Worm (Caenorhabditis elegans): ENCODE data around the gene F56B6.6.
A peak's percentile ranks its signal among the peaks of the same experiment; 100 is the strongest.

F56B6.6 gene

ce11 chrX:3534218-3534617, 1.4 kb upstream of the F56B6.6 start:
- TF ChIP-seq sem-4 (tag; optimal IDR thresholded peaks at IDR 0.05) (no peak), unc-55 (GFP tag; optimal IDR thresholded peaks at IDR 0.05) (no peak), nhr-23 (tag; optimal IDR thresholded peaks at IDR 0.05) (no peak), lin-13 (GFP tag; optimal IDR thresholded peaks at IDR 0.05) (no peak), crh-2 (tag; optimal IDR thresholded peaks at IDR 0.05) (peak; percentile 84), unc-62 (GFP tag; optimal IDR thresholded peaks at IDR 0.05) (no peak), egl-27 (tag; optimal IDR thresholded peaks at IDR 0.05) (no peak), blmp-1 (tag; optimal IDR thresholded peaks at IDR 0.05; ENCODE audit: insufficient read depth) (no peak), nhr-12 (tag; optimal IDR thresholded peaks at IDR 0.05) (no peak), mbf-1 (tag; optimal IDR thresholded peaks at IDR 0.05) (no peak), ztf-4 (tag; optimal IDR thresholded peaks at IDR 0.05) (no peak), Y55F3AM.14 (GFP tag; optimal IDR thresholded peaks at IDR 0.05) (no peak), ZK546.5 (tag; optimal IDR thresholded peaks at IDR 0.05) (no peak), nhr-129 (tag; optimal IDR thresholded peaks at IDR 0.05) (peak; percentile 63), mab-5 (tag; optimal IDR thresholded peaks at IDR 0.05) (no peak), F13H6.1 (tag; optimal IDR thresholded peaks at IDR 0.05) (peak; percentile 66), lin-39 (tag; optimal IDR thresholded peaks at IDR 0.05) (no peak), fos-1 (tag; optimal IDR thresholded peaks at IDR 0.05) (peak; percentile 78), sma-3 (GFP tag; optimal IDR thresholded peaks at IDR 0.05) (peak; percentile 35), ceh-16 (tag; optimal IDR thresholded peaks at IDR 0.05) (no peak), skn-1 (tag; optimal IDR thresholded peaks at IDR 0.05) (no peak), snpc-4 (tag; optimal IDR thresholded peaks at IDR 0.05) (no peak), zag-1 (tag; optimal IDR thresholded peaks at IDR 0.05) (no peak), peb-1 (tag; optimal IDR thresholded peaks at IDR 0.05) (no peak), nhr-6 (tag; optimal IDR thresholded peaks at IDR 0.05) (no peak), aly-2 (tag; optimal IDR thresholded peaks at IDR 0.05) (no peak), ama-1 (optimal IDR thresholded peaks at IDR 0.05) (no peak), sma-9 (GFP tag; optimal IDR thresholded peaks at IDR 0.05) (peak; percentile 51), sma-9 (tag; optimal IDR thresholded peaks at IDR 0.05) (no peak), lsy-2 (tag; optimal IDR thresholded peaks at IDR 0.05) (peak in 1 of 2 experiments; percentile 26), nhr-10 (tag; optimal IDR thresholded peaks at IDR 0.05) (no peak), alr-1 (tag; optimal IDR thresholded peaks at IDR 0.05) (no peak), ztf-11 (tag; optimal IDR thresholded peaks at IDR 0.05) (no peak), R02D3.7 (tag; optimal IDR thresholded peaks at IDR 0.05) (no peak), C34F6.9 (tag; optimal IDR thresholded peaks at IDR 0.05) (no peak), lin-11 (tag; optimal IDR thresholded peaks at IDR 0.05) (no peak), gmeb-1 (tag; optimal IDR thresholded peaks at IDR 0.05) (peak; percentile 8), nhr-21 (tag; optimal IDR thresholded peaks at IDR 0.05) (no peak)

ce11 chrX:3526712-3527111, 6.1 kb downstream of the F56B6.6 start:
- TF ChIP-seq crh-2 (tag; optimal IDR thresholded peaks at IDR 0.05), result no peak
- TF ChIP-seq F13H6.1 (tag; optimal IDR thresholded peaks at IDR 0.05), result no peak
- TF ChIP-seq blmp-1 (tag; optimal IDR thresholded peaks at IDR 0.05; ENCODE audit: insufficient read depth), result no peak
- TF ChIP-seq unc-55 (GFP tag; optimal IDR thresholded peaks at IDR 0.05), result no peak
- TF ChIP-seq C34F6.9 (tag; optimal IDR thresholded peaks at IDR 0.05), result no peak
- TF ChIP-seq snpc-4 (tag; optimal IDR thresholded peaks at IDR 0.05), result no peak
- no peak for TF ChIP-seq zag-1 (tag; optimal IDR thresholded peaks at IDR 0.05)

ce11 chrX:3518494-3518893, 14.3 kb downstream of the F56B6.6 start, which contains the start of gene npr-16:
Gene npr-16 (plus strand): TSS chrX:3518794.
- no peak for TF ChIP-seq C34F6.9 (tag; optimal IDR thresholded peaks at IDR 0.05)
- TF ChIP-seq lin-39 (tag; optimal IDR thresholded peaks at IDR 0.05), result no peak
- no peak for TF ChIP-seq dmd-4 (tag; optimal IDR thresholded peaks at IDR 0.05)
- no peak for TF ChIP-seq sma-3 (GFP tag; optimal IDR thresholded peaks at IDR 0.05)
- TF ChIP-seq egl-27 (tag; optimal IDR thresholded peaks at IDR 0.05), result no peak
- TF ChIP-seq peb-1 (tag; optimal IDR thresholded peaks at IDR 0.05), result no peak
- no peak for TF ChIP-seq skn-1 (tag; optimal IDR thresholded peaks at IDR 0.05)
- TF ChIP-seq lin-13 (GFP tag; optimal IDR thresholded peaks at IDR 0.05), result no peak
- TF ChIP-seq ceh-82 (tag; optimal IDR thresholded peaks at IDR 0.05), result no peak
- no peak for TF ChIP-seq nhr-11 (tag; optimal IDR thresholded peaks at IDR 0.05)
- TF ChIP-seq unc-62 (GFP tag; optimal IDR thresholded peaks at IDR 0.05), result no peak
- no peak for TF ChIP-seq lsy-2 (tag; optimal IDR thresholded peaks at IDR 0.05)
- TF ChIP-seq ZK546.5 (tag; optimal IDR thresholded peaks at IDR 0.05), result no peak
- no peak for TF ChIP-seq zag-1 (tag; optimal IDR thresholded peaks at IDR 0.05)
- no peak for TF ChIP-seq nhr-21 (tag; optimal IDR thresholded peaks at IDR 0.05)
- TF ChIP-seq nhr-6 (tag; optimal IDR thresholded peaks at IDR 0.05), result no peak
- TF ChIP-seq unc-55 (GFP tag; optimal IDR thresholded peaks at IDR 0.05), result no peak
- no peak for TF ChIP-seq Y55F3AM.14 (GFP tag; optimal IDR thresholded peaks at IDR 0.05)
- no peak for TF ChIP-seq nhr-10 (tag; optimal IDR thresholded peaks at IDR 0.05)
- TF ChIP-seq ceh-16 (tag; optimal IDR thresholded peaks at IDR 0.05), result no peak

All from whole organism, L2 larva.